Worm (Caenorhabditis elegans) whole organism, mixed stage, embryonic: Measurements from ENCODE around the gene C14B1.2.

Experiments used
- bed-3 ChIP-seq: fragments of 200-800 bp; sonication (Bioruptor generic); optimal IDR thresholded peaks from 3 replicates; lab custom pipeline; 2018; ENCODE audit warnings: mild to moderate bottlenecking, missing genetic modification characterization, moderate library complexity, missing compliant biosample characterization
- blmp-1 ChIP-seq: fragments of 150-350 bp; optimal IDR thresholded peaks from 2 replicates; lab custom pipeline; 2014; ENCODE audit warnings: missing biosample characterization, missing genetic modification characterization
- ceh-39 ChIP-seq: fragments of 150-350 bp; optimal IDR thresholded peaks from 2 replicates; lab custom pipeline; 2014; ENCODE audit warnings: missing biosample characterization, missing genetic modification characterization
- ceh-43 ChIP-seq: fragments of 200-800 bp; sonication (Bioruptor generic); optimal IDR thresholded peaks from 2 replicates; lab custom pipeline; 2018; ENCODE audit warnings: mild to moderate bottlenecking, missing genetic modification characterization, moderate library complexity, missing compliant biosample characterization
- ceh-83 ChIP-seq: fragments of 200-800 bp; sonication (Bioruptor generic); optimal IDR thresholded peaks from 2 replicates; lab custom pipeline; 2018; ENCODE audit warnings: mild to moderate bottlenecking, missing genetic modification characterization, missing compliant biosample characterization
- ces-1 ChIP-seq: fragments of 150-350 bp; optimal IDR thresholded peaks from 2 replicates; lab custom pipeline; 2014; ENCODE audit warnings: missing biosample characterization, missing genetic modification reagents, missing genetic modification characterization
- cnd-1 ChIP-seq: fragments of 200-800 bp; sonication (Bioruptor generic); optimal IDR thresholded peaks from 2 replicates; lab custom pipeline; 2018; ENCODE audit warnings: mild to moderate bottlenecking, missing genetic modification characterization, missing compliant biosample characterization
- drap-1 ChIP-seq: fragments of 200-800 bp; sonication (Bioruptor generic); optimal IDR thresholded peaks from 3 replicates; lab custom pipeline; 2018; ENCODE audit warnings: mild to moderate bottlenecking, missing genetic modification characterization, missing compliant biosample characterization
- elt-1 ChIP-seq: sonication (generic microtip); optimal IDR thresholded peaks from 2 replicates; lab custom pipeline; 2017; ENCODE audit warnings: missing genetic modification characterization, mild to moderate bottlenecking, missing compliant biosample characterization, antibody characterized with exemption, moderate library complexity, borderline replicate concordance; ENCODE audit not compliant: insufficient read depth
- elt-3 ChIP-seq: fragments of 150-350 bp; optimal IDR thresholded peaks from 2 replicates; lab custom pipeline; 2014; ENCODE audit warnings: missing biosample characterization, missing genetic modification characterization
- flh-1 ChIP-seq: fragments of 200-800 bp; sonication (Bioruptor generic); optimal IDR thresholded peaks from 2 replicates; lab custom pipeline; 2018; ENCODE audit warnings: mild to moderate bottlenecking, missing genetic modification characterization, moderate library complexity, missing compliant biosample characterization
- ham-2 ChIP-seq: fragments of 200-800 bp; sonication (Bioruptor generic); optimal IDR thresholded peaks from 2 replicates; lab custom pipeline; 2018; ENCODE audit warnings: mild to moderate bottlenecking, missing genetic modification characterization, missing compliant biosample characterization
- hlh-1 ChIP-seq: fragments of 150-350 bp; optimal IDR thresholded peaks from 2 replicates; lab custom pipeline; 2014; ENCODE audit warnings: missing biosample characterization, missing genetic modification reagents, missing genetic modification characterization
- lin-32 ChIP-seq: fragments of 200-800 bp; sonication (Bioruptor generic); optimal IDR thresholded peaks from 2 replicates; lab custom pipeline; 2018; ENCODE audit warnings: mild to moderate bottlenecking, missing genetic modification characterization, missing compliant biosample characterization
- lsy-2 ChIP-seq: fragments of 150-350 bp; optimal IDR thresholded peaks from 2 replicates; lab custom pipeline; 2014; ENCODE audit warnings: missing biosample characterization, missing genetic modification characterization
- mab-5 ChIP-seq: fragments of 150-350 bp; optimal IDR thresholded peaks from 2 replicates; lab custom pipeline; 2014; ENCODE audit warnings: missing biosample characterization, missing genetic modification characterization
- mls-2 ChIP-seq: sonication (generic microtip); optimal IDR thresholded peaks from 2 replicates; lab custom pipeline; 2016; ENCODE audit warnings: mild to moderate bottlenecking, missing genetic modification characterization, moderate library complexity, missing compliant biosample characterization
- nhr-12 ChIP-seq: fragments of 150-350 bp; optimal IDR thresholded peaks from 2 replicates; lab custom pipeline; 2014; ENCODE audit warnings: missing biosample characterization, missing genetic modification characterization
- nhr-237 ChIP-seq: fragments of 150-350 bp; optimal IDR thresholded peaks from 2 replicates; lab custom pipeline; 2014; ENCODE audit warnings: missing biosample characterization, missing genetic modification characterization
- nhr-28 ChIP-seq: fragments of 150-350 bp; optimal IDR thresholded peaks from 2 replicates; lab custom pipeline; 2014; ENCODE audit warnings: missing biosample characterization, missing genetic modification characterization
- nhr-76 ChIP-seq: sonication (generic microtip); optimal IDR thresholded peaks from 2 replicates; lab custom pipeline; 2017; ENCODE audit warnings: missing biosample characterization, missing genetic modification characterization
- pha-4 ChIP-seq: fragments of 150-350 bp; optimal IDR thresholded peaks from 2 replicates; lab custom pipeline; 2018; ENCODE audit warnings: missing biosample characterization, missing genetic modification reagents, missing genetic modification characterization
- sem-2 ChIP-seq: fragments of 200-800 bp; sonication (Bioruptor generic); optimal IDR thresholded peaks from 2 replicates; lab custom pipeline; 2018; ENCODE audit warnings: mild to moderate bottlenecking, missing genetic modification characterization, missing compliant biosample characterization
- snpc-4 ChIP-seq: fragments of 150-350 bp; optimal IDR thresholded peaks from 2 replicates; lab custom pipeline; 2014; ENCODE audit warnings: missing biosample characterization, missing genetic modification characterization
- sptf-1 ChIP-seq: sonication (generic microtip); optimal IDR thresholded peaks from 2 replicates; lab custom pipeline; 2017; ENCODE audit warnings: mild to moderate bottlenecking, missing genetic modification characterization, moderate library complexity, missing compliant biosample characterization
- tbx-8 ChIP-seq: fragments of 200-800 bp; sonication (Bioruptor generic); optimal IDR thresholded peaks from 2 replicates; lab custom pipeline; 2018; ENCODE audit warnings: mild to moderate bottlenecking, missing genetic modification characterization, moderate library complexity, missing compliant biosample characterization
- unc-120 ChIP-seq: sonication (generic microtip); optimal IDR thresholded peaks from 2 replicates; lab custom pipeline; 2017; ENCODE audit warnings: missing genetic modification characterization, missing compliant biosample characterization; ENCODE audit not compliant: poor library complexity, severe bottlenecking
- unc-39 ChIP-seq: fragments of 150-350 bp; optimal IDR thresholded peaks from 2 replicates; lab custom pipeline; 2014; ENCODE audit warnings: missing biosample characterization, missing genetic modification characterization
- unc-62 ChIP-seq: fragments of 150-350 bp; optimal IDR thresholded peaks from 2 replicates; lab custom pipeline; 2014; ENCODE audit warnings: missing biosample characterization, missing genetic modification reagents, missing genetic modification characterization
- zip-8 ChIP-seq: fragments of 150-350 bp; optimal IDR thresholded peaks from 2 replicates; lab custom pipeline; 2014; ENCODE audit warnings: missing biosample characterization, missing genetic modification characterization

C14B1.2 gene

ce11 chrIII:3737742-3738141 is 35.7 kb downstream of the C14B1.2 start:
- no peak for TF ChIP-seq ham-2 (GFP tag; lab: Kevin White, UChicago)
- no peak for TF ChIP-seq unc-62 (GFP tag; lab: Kevin White, UChicago)
- no peak for TF ChIP-seq cnd-1 (tag; lab: Kevin White, UChicago)
- no peak for TF ChIP-seq lsy-2 (tag; lab: Kevin White, UChicago)
- TF ChIP-seq mab-5 (tag; lab: Kevin White, UChicago), result no peak
- no peak for TF ChIP-seq drap-1
- TF ChIP-seq nhr-76 (tag; lab: Kevin White, UChicago), result no peak
- no peak for TF ChIP-seq elt-1
- no peak for TF ChIP-seq flh-1 (GFP tag; lab: Kevin White, UChicago)
- TF ChIP-seq unc-120 (tag; lab: Kevin White, UChicago), result no peak
- no peak for TF ChIP-seq ceh-43
- TF ChIP-seq tbx-8 (GFP tag; lab: Kevin White, UChicago), result no peak
- no peak for TF ChIP-seq lin-32 (GFP tag; lab: Kevin White, UChicago)
- no peak for TF ChIP-seq nhr-12 (tag; lab: Kevin White, UChicago)

ce11 chrIII:3738331-3738730 is 36.3 kb downstream of the C14B1.2 start:
- TF ChIP-seq mab-5 (tag; lab: Kevin White, UChicago), result no peak
- TF ChIP-seq zip-8 (tag; lab: Kevin White, UChicago), result peak; percentile 90
- TF ChIP-seq, all 35 proteins: peak for 1

DNA sequence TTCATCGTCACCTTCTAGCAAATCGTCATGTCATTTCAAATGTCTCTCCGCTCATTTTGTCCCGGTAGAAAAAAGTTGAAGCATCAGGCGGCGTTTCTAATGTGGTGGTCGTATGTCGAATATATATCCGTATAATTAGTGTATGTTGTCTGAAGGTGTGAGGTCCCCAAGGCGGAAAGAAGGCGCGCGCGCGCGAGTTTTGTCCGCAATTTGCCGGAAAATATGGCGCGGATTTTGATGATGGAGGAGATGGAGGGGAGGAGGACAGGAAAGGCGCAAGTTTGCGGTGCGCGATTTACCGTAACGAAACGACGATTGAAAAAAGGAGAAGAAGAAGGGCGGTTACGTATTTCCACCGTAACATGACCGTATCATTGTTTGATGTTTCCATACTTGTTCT is 40.0 kb downstream of the C14B1.2 start:
- TF ChIP-seq nhr-28 (tag; lab: Kevin White, UChicago) (no peak), cnd-1 (tag; lab: Kevin White, UChicago) (no peak), ceh-43 (no peak), lsy-2 (tag; lab: Kevin White, UChicago) (no peak), nhr-76 (tag; lab: Kevin White, UChicago) (no peak), unc-39 (tag; lab: Kevin White, UChicago) (no peak), bed-3 (GFP tag; lab: Kevin White, UChicago) (no peak), ceh-83 (GFP tag; lab: Kevin White, UChicago) (no peak), pha-4 (tag; lab: Kevin White, UChicago) (no peak), mls-2 (tag; lab: Kevin White, UChicago) (no peak), ces-1 (GFP tag; lab: Kevin White, UChicago) (no peak), snpc-4 (tag; lab: Kevin White, UChicago) (no peak), nhr-12 (tag; lab: Kevin White, UChicago) (no peak), elt-3 (tag; lab: Kevin White, UChicago) (no peak), sptf-1 (tag; lab: Kevin White, UChicago) (no peak), unc-120 (tag; lab: Kevin White, UChicago) (no peak)

ce11 chrIII:3743367-3743766 is 41.3 kb downstream of the C14B1.2 start:
- TF ChIP-seq hlh-1 (tag; lab: Kevin White, UChicago) (no peak), flh-1 (GFP tag; lab: Kevin White, UChicago) (no peak), unc-39 (tag; lab: Kevin White, UChicago) (no peak)

ce11 chrIII:3745138-3745537 is 43.1 kb downstream of the C14B1.2 start, which contains the start of gene lin-48:
TSS of gene lin-48 (plus strand) at chrIII:3745438.
- TF ChIP-seq ces-1 (GFP tag; lab: Kevin White, UChicago) (no peak), unc-39 (tag; lab: Kevin White, UChicago) (no peak), pha-4 (tag; lab: Kevin White, UChicago) (no peak), sem-2 (GFP tag; lab: Kevin White, UChicago) (no peak), nhr-28 (tag; lab: Kevin White, UChicago) (no peak), cnd-1 (tag; lab: Kevin White, UChicago) (no peak), nhr-237 (tag; lab: Kevin White, UChicago) (no peak), nhr-76 (tag; lab: Kevin White, UChicago) (no peak), blmp-1 (tag; lab: Kevin White, UChicago) (no peak), hlh-1 (tag; lab: Kevin White, UChicago) (no peak), flh-1 (GFP tag; lab: Kevin White, UChicago) (no peak), ceh-39 (tag; lab: Kevin White, UChicago) (no peak)
- TF ChIP-seq, all 35 proteins: peak for 0
